Worm (Caenorhabditis elegans): Measurements from ENCODE around the gene sgn-1.

DNA sequence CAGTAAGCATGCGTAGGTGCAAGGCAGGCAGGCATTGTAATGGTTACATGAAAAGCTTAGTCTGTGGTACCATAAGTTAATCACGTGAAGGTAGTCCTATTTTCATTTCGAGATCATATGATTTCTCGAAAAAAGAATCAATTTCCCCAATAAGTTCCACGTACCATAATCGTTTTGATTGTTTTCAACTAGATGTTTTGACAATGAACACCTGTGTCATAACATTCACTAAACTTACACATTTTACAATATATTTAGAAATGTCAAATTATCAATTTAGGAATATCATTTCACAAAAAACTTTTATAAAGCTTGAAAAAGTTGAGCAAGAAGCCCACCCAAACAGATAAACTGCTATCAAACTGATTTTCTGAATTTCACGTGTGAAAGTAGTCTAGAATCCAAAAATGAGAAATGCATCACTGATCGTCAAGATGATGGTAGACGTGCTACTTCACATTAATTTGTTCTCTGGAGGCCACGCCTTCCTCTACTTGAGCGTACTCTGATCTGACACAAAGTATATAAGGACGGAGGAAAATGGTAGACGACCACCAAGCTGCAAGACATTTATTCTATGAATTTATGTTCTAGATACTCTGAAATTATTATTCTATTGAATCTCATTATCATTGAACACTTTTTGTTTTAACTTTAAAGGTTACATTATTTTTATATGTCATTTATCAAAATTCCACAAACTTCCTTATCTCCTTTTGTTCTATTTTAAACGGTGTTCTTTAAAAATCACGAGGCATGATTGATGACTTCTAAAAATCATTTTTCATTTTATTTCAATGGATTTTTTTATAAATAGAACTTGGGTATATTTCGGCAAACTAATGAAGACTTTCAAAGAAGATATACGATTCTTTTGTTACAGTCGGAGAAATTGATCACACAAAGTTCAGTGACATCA, 35.8 kb upstream of the sgn-1 start, which contains the start of gene F46C5.10:
- TF ChIP-seq fos-1 (tag; optimal IDR thresholded peaks at IDR 0.05) (no peak), alr-1 (tag; optimal IDR thresholded peaks at IDR 0.05) (no peak), R02D3.7 (tag; optimal IDR thresholded peaks at IDR 0.05) (no peak), aly-2 (tag; optimal IDR thresholded peaks at IDR 0.05) (no peak)

Data from whole organism, L2 larva.